Worm (Caenorhabditis elegans) whole organism, midembryonic: ENCODE measurements around the gene rig-3.

Experiments used
- T22C8.4 ChIP-seq: fragments of 200-800 bp; sonication (Bioruptor generic); IDR thresholded peaks from 2 replicates; pipeline ENCODE4 v1.3.6; 2022; ENCODE audit warnings: missing genetic modification characterization, missing compliant biosample characterization
- cog-1 ChIP-seq: sonication (generic microtip); optimal IDR thresholded peaks from 2 replicates; lab custom pipeline; 2016; ENCODE audit warnings: missing genetic modification characterization, missing compliant biosample characterization
- flt-1 ChIP-seq: fragments of 200-800 bp; sonication (Bioruptor generic); IDR thresholded peaks from 2 replicates; pipeline ENCODE4 v1.3.6; 2022; ENCODE audit warnings: missing genetic modification characterization, missing compliant biosample characterization
- klf-2 ChIP-seq: fragments of 200-800 bp; sonication (Bioruptor generic); conservative IDR thresholded peaks from 2 replicates; pipeline ENCODE4 v1.3.6; 2022; ENCODE audit warnings: missing genetic modification reagents, missing genetic modification characterization, missing compliant biosample characterization
- med-1 ChIP-seq: sonication (generic microtip); optimal IDR thresholded peaks from 2 replicates; lab custom pipeline; 2017; ENCODE audit warnings: missing genetic modification characterization, mild to moderate bottlenecking, missing compliant biosample characterization, antibody characterized with exemption, missing genetic modification reagents; ENCODE audit not compliant: insufficient read depth
- ref-1 ChIP-seq: fragments of 200-800 bp; sonication (Bioruptor generic); conservative IDR thresholded peaks from 2 replicates; pipeline ENCODE4 v1.3.6; 2022; ENCODE audit warnings: missing genetic modification reagents, missing genetic modification characterization, missing compliant biosample characterization
- tab-1 ChIP-seq: fragments of 200-800 bp; sonication (Bioruptor generic); IDR thresholded peaks from 2 replicates; pipeline ENCODE4 v1.3.6; 2022; ENCODE audit warnings: missing genetic modification characterization, missing compliant biosample characterization
- ztf-23 ChIP-seq: fragments of 200-800 bp; sonication (Bioruptor generic); IDR thresholded peaks from 2 replicates; pipeline ENCODE4 v1.3.6; 2022; ENCODE audit warnings: missing genetic modification reagents, missing genetic modification characterization, missing compliant biosample characterization
- ztf-29 ChIP-seq: fragments of 200-800 bp; sonication (Bioruptor generic); IDR thresholded peaks from 2 replicates; pipeline ENCODE4 v1.3.6; 2022; ENCODE audit warnings: missing genetic modification reagents, missing genetic modification characterization, missing compliant biosample characterization

The rig-3 gene

ce11 chrX:6819135-6819534 is 34.3 kb upstream of the rig-3 start:
- TF ChIP-seq ztf-29 (GFP tag; lab: Robert Waterston, UW) (no peak), med-1 (GFP tag; lab: Kevin White, UChicago) (no peak), cog-1 (tag; lab: Kevin White, UChicago) (no peak), T22C8.4 (GFP tag; lab: Robert Waterston, UW) (no peak), ref-1 (no peak), flt-1 (no peak)

- TF ChIP-seq ztf-29 (GFP tag; lab: Robert Waterston, UW) (no peak), ztf-23 (GFP tag; lab: Robert Waterston, UW) (no peak), med-1 (GFP tag; lab: Kevin White, UChicago) (no peak), T22C8.4 (GFP tag; lab: Robert Waterston, UW) (no peak), cog-1 (tag; lab: Kevin White, UChicago) (no peak), klf-2 (GFP tag; lab: Robert Waterston, UW) (no peak), ref-1 (no peak), tab-1 (no peak), flt-1 (no peak)
Observed at ce11 chrX:6819633-6820032, 33.8 kb upstream of the rig-3 start.

ce11 chrX:6822552-6822951 is 30.9 kb upstream of the rig-3 start:
- no peak for TF ChIP-seq ztf-29 (GFP tag; lab: Robert Waterston, UW)
- TF ChIP-seq med-1 (GFP tag; lab: Kevin White, UChicago) = no peak
- no peak for TF ChIP-seq flt-1
- no peak for TF ChIP-seq ztf-23 (GFP tag; lab: Robert Waterston, UW)
- no peak for TF ChIP-seq klf-2 (GFP tag; lab: Robert Waterston, UW)
- no peak for TF ChIP-seq cog-1 (tag; lab: Kevin White, UChicago)
- no peak for TF ChIP-seq T22C8.4 (GFP tag; lab: Robert Waterston, UW)
- TF ChIP-seq tab-1 = no peak
- TF ChIP-seq ref-1 = no peak

ce11 chrX:6823218-6823979 is 30.0 kb upstream of the rig-3 start, which contains the start of gene gei-15:
Gene gei-15 (minus strand): TSS chrX:6823268.
- TF ChIP-seq med-1 (GFP tag; lab: Kevin White, UChicago) = no peak
- TF ChIP-seq T22C8.4 (GFP tag; lab: Robert Waterston, UW) = no peak
- no peak for TF ChIP-seq tab-1
- TF ChIP-seq ref-1 = no peak
- no peak for TF ChIP-seq klf-2 (GFP tag; lab: Robert Waterston, UW)
- TF ChIP-seq ztf-23 (GFP tag; lab: Robert Waterston, UW) = no peak
- TF ChIP-seq cog-1 (tag; lab: Kevin White, UChicago) = no peak
- no peak for TF ChIP-seq flt-1
- no peak for TF ChIP-seq ztf-29 (GFP tag; lab: Robert Waterston, UW)

ce11 chrX:6825840-6826239 is 27.6 kb upstream of the rig-3 start, which contains the start of gene F41B4.1:
Gene F41B4.1 (minus strand): TSS chrX:6825862.
- TF ChIP-seq flt-1 (no peak), ref-1 (no peak), med-1 (GFP tag; lab: Kevin White, UChicago) (no peak), T22C8.4 (GFP tag; lab: Robert Waterston, UW) (no peak), ztf-23 (GFP tag; lab: Robert Waterston, UW) (no peak), tab-1 (no peak), klf-2 (GFP tag; lab: Robert Waterston, UW) (no peak), ztf-29 (GFP tag; lab: Robert Waterston, UW) (no peak), cog-1 (tag; lab: Kevin White, UChicago) (no peak)

ce11 chrX:6835166-6835565 is 18.3 kb upstream of the rig-3 start, which contains the start of gene F41B4.2:
Gene F41B4.2 (minus strand): TSS chrX:6835266.
- no peak for TF ChIP-seq ztf-29 (GFP tag; lab: Robert Waterston, UW)
- no peak for TF ChIP-seq tab-1
- no peak for TF ChIP-seq flt-1
- TF ChIP-seq ref-1 = no peak
- TF ChIP-seq med-1 (GFP tag; lab: Kevin White, UChicago) = no peak
- no peak for TF ChIP-seq ztf-23 (GFP tag; lab: Robert Waterston, UW)
- TF ChIP-seq klf-2 (GFP tag; lab: Robert Waterston, UW) = no peak
- TF ChIP-seq cog-1 (tag; lab: Kevin White, UChicago) = no peak
- TF ChIP-seq T22C8.4 (GFP tag; lab: Robert Waterston, UW) = no peak

- no peak for TF ChIP-seq med-1 (GFP tag; lab: Kevin White, UChicago)
- TF ChIP-seq klf-2 (GFP tag; lab: Robert Waterston, UW) = no peak
- no peak for TF ChIP-seq T22C8.4 (GFP tag; lab: Robert Waterston, UW)
- TF ChIP-seq tab-1 = no peak
- TF ChIP-seq ztf-23 (GFP tag; lab: Robert Waterston, UW) = no peak
- TF ChIP-seq flt-1 = no peak
- TF ChIP-seq ref-1 = no peak
- TF ChIP-seq ztf-29 (GFP tag; lab: Robert Waterston, UW) = no peak
- TF ChIP-seq cog-1 (tag; lab: Kevin White, UChicago) = no peak
Observed at ce11 chrX:6836065-6836527, 17.3 kb upstream of the rig-3 start, which contains the start of gene F41B4.3. Gene F41B4.3 (minus strand): TSS chrX:6836115.

- TF ChIP-seq ztf-23 (GFP tag; lab: Robert Waterston, UW) (no peak), med-1 (GFP tag; lab: Kevin White, UChicago) (no peak), T22C8.4 (GFP tag; lab: Robert Waterston, UW) (peak; percentile 87), cog-1 (tag; lab: Kevin White, UChicago) (peak; percentile 47), klf-2 (GFP tag; lab: Robert Waterston, UW) (no peak), ztf-29 (GFP tag; lab: Robert Waterston, UW) (no peak), flt-1 (0 out of 2 replicates have a peak, but pooled peaks have one; percentile 53)
Observed at ce11 chrX:6840670-6841308, 12.6 kb upstream of the rig-3 start, which contains the start of the genes glr-6 and asg-2. Gene glr-6 (minus strand): TSS chrX:6840720. Gene asg-2 (plus strand): TSS chrX:6841258.
